Fruit fly (Drosophila melanogaster) whole organism, wandering third instar larva: ENCODE results near the gene CG7646.

Source experiments
- GATAd ChIP-seq: sonication (Bioruptor generic); optimal IDR thresholded peaks from 2 replicates; lab custom pipeline; 2016; ENCODE audit warnings: missing biosample characterization, missing genetic modification characterization
- HLH106 ChIP-seq: fragments of 200-800 bp; optimal IDR thresholded peaks from 3 replicates; lab custom pipeline; 2019; ENCODE audit warnings: missing biosample characterization, mild to moderate bottlenecking, missing genetic modification characterization, moderate library complexity
- N ChIP-seq: fragments of >200 bp; optimal IDR thresholded peaks from 2 replicates; lab custom pipeline; 2018; ENCODE audit warnings: missing biosample characterization, missing external identifiers, missing genetic modification characterization
- OdsH ChIP-seq: fragments of 200-800 bp; sonication (Bioruptor generic); optimal IDR thresholded peaks from 2 replicates; lab custom pipeline; 2016; ENCODE audit warnings: missing biosample characterization, mild to moderate bottlenecking, missing genetic modification characterization
- br ChIP-seq: fragments of 200-800 bp; sonication (Bioruptor generic); optimal IDR thresholded peaks from 2 replicates; lab custom pipeline; 2016; ENCODE audit warnings: missing biosample characterization, missing genetic modification characterization
- fru ChIP-seq: fragments of 200-800 bp; sonication (Bioruptor generic); optimal IDR thresholded peaks from 3 replicates; lab custom pipeline; 2016; ENCODE audit warnings: missing biosample characterization, mild to moderate bottlenecking, missing genetic modification characterization
- h ChIP-seq: fragments of 200-800 bp; sonication (Bioruptor generic); optimal IDR thresholded peaks from 3 replicates; lab custom pipeline; 2016; ENCODE audit warnings: missing biosample characterization, mild to moderate bottlenecking, missing genetic modification characterization
- lola ChIP-seq: fragments of >200 bp; optimal IDR thresholded peaks from 2 replicates; lab custom pipeline; 2017; ENCODE audit warnings: missing biosample characterization, missing genetic modification characterization
- usp ChIP-seq: fragments of >200 bp; optimal IDR thresholded peaks from 2 replicates; lab custom pipeline; 2017; ENCODE audit warnings: missing biosample characterization, missing genetic modification characterization

dm6 chr3L:19953612-19954011 lies 38.1 kb upstream of the CG7646 start, which contains the start of gene CG42655:
- TF ChIP-seq fru, result no peak
- TF ChIP-seq usp (GFP tag; lab: Kevin White, UChicago), result no peak
- TF ChIP-seq OdsH (GFP tag; lab: Kevin White, UChicago), result no peak
- TF ChIP-seq lola (GFP tag; lab: Kevin White, UChicago), result no peak
- no peak for TF ChIP-seq h (GFP tag; lab: Kevin White, UChicago)
- TF ChIP-seq HLH106, result no peak
- no peak for TF ChIP-seq N (GFP tag; lab: Kevin White, UChicago)
- TF ChIP-seq br (GFP tag; lab: Kevin White, UChicago), result no peak
- no peak for TF ChIP-seq GATAd
